Worm (Caenorhabditis elegans) whole organism, dauer: Measurements from ENCODE around the gene leo-1.
"Not testable (repeated sequence)": the region's sequence is repeated elsewhere in the genome, so short reads cannot be mapped to it uniquely, and the experiment has no call there.

ENCODE experiments used
- unc-62 ChIP-seq: sonication (generic microtip); optimal IDR thresholded peaks from 2 replicates; lab custom pipeline; 2017; ENCODE audit warnings: missing biosample characterization, missing genetic modification reagents, missing genetic modification characterization

The leo-1 gene

DNA sequence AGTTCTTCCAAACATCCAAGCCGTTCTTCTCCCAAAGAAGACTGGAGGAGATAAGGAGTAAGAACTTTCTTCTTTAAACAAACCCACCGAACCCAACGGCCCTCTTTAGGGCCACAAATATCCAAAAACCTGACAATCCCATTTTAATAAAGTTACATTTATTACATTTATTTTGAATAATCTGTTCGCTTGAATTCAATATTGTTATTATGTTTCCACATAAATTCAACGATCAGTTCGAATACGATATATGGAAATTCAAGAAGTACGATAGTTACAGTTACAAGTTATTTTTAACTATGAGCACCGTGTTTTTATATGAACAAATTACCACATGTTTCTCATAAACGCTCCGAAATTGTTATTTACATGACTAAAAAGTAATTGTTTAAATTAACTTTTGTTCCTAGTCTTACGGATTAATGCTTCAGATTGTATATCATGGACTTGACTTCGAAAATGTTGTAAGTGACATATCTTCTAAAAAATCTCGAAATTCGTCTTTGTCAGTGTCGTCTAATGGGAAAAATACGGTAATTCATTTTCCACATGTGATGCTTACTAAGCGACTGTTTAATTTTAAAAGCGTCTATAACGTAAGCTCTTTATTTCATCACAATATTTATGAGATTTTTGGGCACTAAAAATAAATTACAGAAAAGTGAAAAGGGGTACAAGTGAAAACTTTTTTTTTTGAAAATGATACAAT is 11.7 kb upstream of the leo-1 start:
- TF ChIP-seq unc-62 (GFP tag; lab: Kevin White, UChicago) = no peak

DNA sequence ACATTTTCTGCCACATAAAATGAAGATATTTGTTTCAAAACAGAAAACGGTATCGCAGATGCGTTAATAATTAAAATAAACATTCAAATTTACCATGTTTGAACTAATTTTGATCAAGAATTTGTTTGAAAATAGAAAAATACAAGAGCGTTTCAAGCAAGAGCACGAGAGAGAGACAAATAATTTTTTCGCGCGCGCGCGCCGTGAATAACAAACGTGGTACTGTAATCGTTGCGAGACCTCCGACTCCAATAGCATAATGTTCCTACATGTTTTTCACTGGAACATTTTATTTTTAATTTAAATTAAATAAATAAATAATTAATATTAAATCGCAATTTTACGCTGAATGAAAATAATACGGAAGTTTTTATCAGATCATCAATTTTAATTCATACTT is 7.9 kb upstream of the leo-1 start, which contains the start of gene F54E12.2:
F54E12.2 (minus strand) TSS at position 164 of the 400 bp plus-strand sequence.
- no peak for TF ChIP-seq unc-62 (GFP tag; lab: Kevin White, UChicago)

DNA sequence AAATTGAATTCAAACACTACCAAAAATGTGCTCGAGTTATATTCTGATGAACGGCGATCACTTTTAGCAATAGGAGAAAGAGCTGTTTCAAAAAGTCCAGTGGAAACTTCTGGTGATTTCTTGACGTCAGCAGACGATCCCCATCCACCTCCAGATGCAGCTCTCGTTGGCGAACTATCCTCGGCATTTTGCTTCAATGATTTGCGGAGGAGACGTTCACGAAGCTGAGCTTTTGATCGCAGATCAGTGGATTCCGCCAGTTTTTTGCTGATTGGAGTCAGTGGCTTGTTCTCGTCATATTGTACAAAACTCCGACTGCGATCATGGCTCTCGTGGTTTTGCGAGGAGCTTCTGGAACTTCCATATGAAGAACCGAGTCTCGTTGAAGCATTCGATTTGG is 7.0 kb upstream of the leo-1 start:
- TF ChIP-seq unc-62 (GFP tag; lab: Kevin White, UChicago) = no peak

DNA sequence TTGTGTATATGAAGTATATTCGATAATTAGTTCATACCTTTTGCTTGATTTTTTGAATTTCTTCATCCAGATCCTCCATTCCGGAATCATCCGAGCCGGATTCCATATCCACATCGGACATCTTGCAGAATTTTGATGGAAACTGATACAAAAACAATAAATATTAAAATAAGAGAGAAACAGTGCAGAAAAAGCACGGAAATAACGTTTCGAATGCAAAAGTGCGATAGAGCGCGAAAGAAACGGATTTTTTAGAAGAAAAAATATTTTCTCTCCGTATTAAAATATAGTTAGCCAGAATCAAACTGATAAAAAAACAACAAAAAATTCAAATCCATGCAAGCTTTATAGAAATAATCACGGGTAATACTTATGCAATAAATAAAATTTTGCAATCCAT is 3.6 kb upstream of the leo-1 start, which contains the start of gene sart-3:
sart-3 (minus strand) TSS at position 219 of the 400 bp plus-strand sequence.
- TF ChIP-seq unc-62 (GFP tag; lab: Kevin White, UChicago) = no peak

DNA sequence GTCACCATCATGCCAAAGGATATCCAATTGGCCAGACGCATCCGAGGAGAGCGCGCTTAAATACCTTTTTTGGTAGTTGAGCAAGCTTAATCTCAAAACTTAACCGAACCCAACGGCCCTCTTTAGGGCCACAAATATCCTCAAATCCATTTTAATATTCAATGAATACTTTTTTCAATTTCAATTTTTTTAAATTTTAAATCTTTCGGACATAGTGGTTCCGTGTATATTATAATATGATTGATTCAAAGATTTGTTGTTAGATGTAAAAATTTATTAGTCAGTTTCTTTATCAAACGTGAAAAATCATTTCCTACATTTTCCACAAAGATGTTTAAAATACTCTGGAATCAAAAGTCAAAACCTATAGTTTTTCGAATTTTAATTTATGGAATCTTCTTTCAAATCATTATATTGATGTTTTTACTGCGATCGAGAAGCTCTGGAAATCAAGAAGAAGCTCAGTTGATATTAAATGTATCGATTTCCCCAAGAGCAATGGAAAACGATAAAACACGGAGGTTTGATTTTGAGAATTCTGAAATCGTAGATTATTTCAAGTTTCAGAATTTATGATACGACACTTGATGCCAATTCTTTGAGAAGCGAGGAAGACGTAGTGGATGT is 2.1 kb downstream of the leo-1 start, which contains the start of gene B0035.21:
B0035.21 (plus strand) TSS at position 322 of the 627 bp plus-strand sequence.
- no peak for TF ChIP-seq unc-62 (GFP tag; lab: Kevin White, UChicago)

DNA sequence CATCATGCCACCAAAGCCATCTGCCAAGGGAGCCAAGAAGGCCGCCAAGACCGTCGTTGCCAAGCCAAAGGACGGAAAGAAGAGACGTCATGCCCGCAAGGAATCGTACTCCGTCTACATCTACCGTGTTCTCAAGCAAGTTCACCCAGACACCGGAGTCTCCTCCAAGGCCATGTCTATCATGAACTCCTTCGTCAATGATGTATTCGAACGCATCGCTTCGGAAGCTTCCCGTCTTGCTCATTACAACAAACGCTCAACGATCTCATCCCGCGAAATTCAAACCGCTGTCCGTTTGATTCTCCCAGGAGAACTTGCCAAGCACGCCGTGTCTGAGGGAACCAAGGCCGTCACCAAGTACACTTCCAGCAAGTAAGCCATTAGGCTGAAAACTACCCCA is 4.4 kb downstream of the leo-1 start, which contains the start of gene his-48:
his-48 (plus strand) TSS at position 5 of the 400 bp plus-strand sequence.
- not testable (repeated sequence) for TF ChIP-seq unc-62 (GFP tag; lab: Kevin White, UChicago)

DNA sequence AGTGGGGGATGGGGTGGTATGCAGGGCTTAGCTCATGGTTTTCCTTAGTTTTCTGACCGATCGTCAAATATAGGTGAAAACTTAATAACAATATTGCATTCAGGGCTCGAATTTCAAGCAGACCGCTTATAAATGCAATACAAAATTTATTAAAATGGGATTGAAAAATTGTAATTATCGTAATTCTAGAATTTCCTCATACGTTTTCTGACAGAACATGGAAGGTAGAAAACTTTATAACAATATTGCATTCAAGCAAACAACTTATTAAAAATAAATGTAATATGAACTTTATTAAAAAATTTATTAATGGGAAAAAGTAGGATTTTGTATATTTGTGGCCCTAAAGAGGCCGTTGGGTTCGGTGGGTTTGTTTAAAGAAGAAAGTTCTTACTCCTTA is 5.5 kb downstream of the leo-1 start:
- TF ChIP-seq unc-62 (GFP tag; lab: Kevin White, UChicago) = no peak

DNA sequence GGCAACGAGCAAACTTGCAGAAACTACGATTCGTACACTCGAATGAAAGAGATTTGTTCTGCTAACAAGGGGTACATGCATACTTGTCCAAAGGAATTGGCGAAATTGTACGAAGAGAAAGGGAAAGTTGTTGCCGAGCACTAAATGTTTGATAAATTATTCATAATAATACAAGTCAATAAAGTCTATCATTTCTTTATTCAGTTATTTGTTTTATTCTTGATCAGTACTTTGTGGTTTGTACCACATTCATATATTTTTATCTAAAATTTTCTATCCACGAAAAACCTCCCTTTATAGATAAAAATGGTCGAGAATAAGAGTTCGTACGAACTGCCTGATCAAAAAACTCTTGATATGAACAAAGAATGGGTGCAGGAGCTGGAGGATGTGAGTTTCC is 8.7 kb downstream of the leo-1 start, which contains the start of gene edg-1:
edg-1 (plus strand) TSS at position 301 of the 400 bp plus-strand sequence.
- no peak for TF ChIP-seq unc-62 (GFP tag; lab: Kevin White, UChicago)

DNA sequence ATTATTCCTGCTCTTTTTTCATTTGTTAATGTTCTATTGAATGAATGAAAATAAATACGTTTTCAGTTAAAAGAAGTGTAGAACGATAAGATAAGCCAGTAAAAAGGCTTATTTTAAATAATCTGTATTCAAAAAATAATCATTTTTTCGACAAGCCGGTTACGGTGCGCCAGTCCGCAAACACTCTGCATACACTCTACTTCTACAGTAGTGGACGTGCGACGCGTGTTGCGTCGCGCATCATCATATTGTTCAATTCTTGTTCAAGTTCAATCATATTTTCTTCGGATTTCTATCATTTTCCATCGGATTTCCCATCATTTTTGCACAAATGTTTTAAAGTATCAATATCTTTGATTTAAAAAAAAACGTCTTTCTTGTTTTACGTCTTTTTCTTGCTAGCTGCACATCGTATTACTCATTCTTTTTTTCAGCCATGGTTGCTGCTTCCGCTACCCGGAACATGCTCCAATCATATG is 9.2 kb downstream of the leo-1 start, which contains the start of gene B0035.18:
B0035.18 (plus strand) TSS at position 429 of the 479 bp plus-strand sequence.
- no peak for TF ChIP-seq unc-62 (GFP tag; lab: Kevin White, UChicago)

DNA sequence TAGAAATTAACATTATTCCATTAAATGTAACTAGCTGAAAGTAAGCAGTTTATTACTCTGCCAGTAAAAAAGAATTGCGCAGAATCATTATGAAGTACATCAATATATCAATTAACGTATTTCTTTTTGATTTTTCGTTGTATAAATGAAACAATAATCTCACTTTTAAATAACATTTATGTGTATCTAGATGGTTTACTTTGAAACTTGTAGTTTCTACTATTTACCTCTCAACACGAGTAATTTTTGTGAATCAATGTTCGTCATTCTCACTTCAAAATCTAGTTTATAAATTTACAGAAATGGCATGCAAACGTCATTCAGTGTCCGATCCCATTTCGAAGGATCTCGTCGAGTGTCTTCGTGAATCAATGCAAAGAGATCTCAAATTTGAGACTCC is 12.1 kb downstream of the leo-1 start, which contains the start of gene gspd-1:
gspd-1 (plus strand) TSS at position 301 of the 400 bp plus-strand sequence.
- TF ChIP-seq unc-62 (GFP tag; lab: Kevin White, UChicago) = no peak

DNA sequence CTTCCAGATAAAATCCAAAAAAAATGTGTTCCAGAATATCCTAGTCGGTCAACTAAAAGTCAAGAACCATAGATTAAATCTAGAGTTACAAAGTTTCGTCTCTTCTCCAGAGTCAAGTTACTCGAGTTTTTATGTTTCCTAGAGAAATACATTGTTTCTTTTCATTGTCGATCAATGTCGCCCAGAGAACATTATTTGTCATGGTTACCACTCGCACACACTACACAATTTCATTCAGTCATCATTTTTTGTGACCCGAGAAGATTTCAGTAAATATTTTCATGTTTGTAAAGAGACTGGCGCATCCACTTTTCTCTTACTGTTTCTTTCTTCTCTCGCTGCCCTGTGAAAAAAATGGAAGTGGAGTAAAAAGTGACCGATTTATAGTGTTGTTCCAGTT is 12.5 kb downstream of the leo-1 start:
- TF ChIP-seq unc-62 (GFP tag; lab: Kevin White, UChicago) = no peak

DNA sequence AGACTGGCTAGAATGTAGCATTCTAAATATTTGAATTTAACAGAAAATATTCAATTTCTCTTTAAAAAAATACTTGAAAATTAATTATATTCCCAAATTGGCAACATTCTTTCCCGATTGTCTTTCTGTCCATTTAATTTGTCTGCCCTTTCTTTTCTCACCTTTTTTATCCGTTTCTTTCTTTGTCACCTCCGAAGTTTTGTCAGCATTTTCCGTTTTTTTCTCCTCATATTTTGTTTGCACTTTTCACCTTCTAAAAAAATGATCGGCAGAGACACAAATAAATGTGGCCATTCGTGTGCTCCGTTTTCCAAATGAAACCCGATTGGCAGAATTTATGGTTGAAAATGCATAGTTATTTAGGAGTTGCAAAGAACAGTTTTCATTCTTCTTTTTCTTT is 13.1 kb downstream of the leo-1 start:
- TF ChIP-seq unc-62 (GFP tag; lab: Kevin White, UChicago) = no peak

DNA sequence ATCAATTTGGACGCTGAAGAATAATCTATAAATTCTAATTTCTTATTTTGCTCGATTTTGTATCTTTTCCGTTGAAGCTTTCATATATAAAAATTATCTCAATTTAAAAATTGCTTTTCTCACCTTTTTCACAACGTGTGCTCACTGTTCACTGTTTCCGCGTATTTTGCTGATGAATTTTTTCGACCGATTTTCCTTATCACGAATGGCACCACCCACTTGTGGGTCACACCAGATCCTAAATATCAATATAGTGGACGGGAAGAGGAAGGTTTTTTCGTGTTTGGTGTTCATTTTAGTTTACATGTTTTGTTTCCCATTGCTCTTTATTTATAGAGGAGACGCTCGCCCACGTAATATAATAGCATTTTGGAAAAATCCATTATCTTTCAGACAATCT is 13.5 kb downstream of the leo-1 start:
- no peak for TF ChIP-seq unc-62 (GFP tag; lab: Kevin White, UChicago)

DNA sequence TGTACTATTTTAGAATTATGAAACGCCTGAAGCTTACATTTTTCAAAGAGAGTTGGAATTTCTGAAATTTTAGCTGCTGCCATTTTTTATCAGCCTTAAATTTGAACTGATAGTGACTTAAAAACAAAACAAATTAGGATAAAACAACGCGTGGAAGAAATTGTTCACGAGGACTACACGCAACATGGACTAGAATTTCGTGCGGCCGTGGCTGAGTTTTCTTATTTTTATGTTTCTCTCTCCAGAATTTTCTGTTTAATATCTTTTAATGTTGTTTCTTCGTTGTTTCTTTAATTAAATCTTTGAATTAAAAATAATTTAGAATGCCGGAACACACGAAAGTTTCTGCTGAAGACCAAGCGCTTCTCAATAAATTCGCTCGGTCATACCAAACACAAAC is 14.3 kb downstream of the leo-1 start, which contains the start of the genes B0035.3, B0035.22 and pfd-4:
B0035.3 (minus strand) TSS at position 114 of the 400 bp plus-strand sequence.
B0035.22 (plus strand) TSS at position 269 of the 400 bp plus-strand sequence.
pfd-4 (plus strand) TSS at position 323 of the 400 bp plus-strand sequence.
- TF ChIP-seq unc-62 (GFP tag; lab: Kevin White, UChicago) = no peak

DNA sequence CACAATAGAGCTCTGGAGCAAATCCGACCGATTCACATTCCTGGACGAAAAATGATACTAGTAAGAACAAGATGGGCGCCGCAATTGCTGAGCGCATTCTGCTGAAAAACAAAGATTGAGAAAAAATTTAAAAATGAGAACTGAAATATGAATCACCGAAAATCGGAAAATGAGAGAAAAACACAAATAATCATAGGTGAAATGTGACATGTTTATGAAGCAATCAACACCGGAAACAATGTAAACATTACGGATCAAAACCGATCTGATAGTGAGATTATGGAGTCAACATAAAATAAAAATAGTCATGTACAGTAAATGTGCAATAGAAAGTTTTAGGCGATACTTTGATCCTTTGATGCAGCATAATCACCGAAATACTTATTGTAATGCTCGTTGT is 15.3 kb downstream of the leo-1 start, which contains the start of gene dnj-2:
dnj-2 (minus strand) TSS at position 101 of the 400 bp plus-strand sequence.
- TF ChIP-seq unc-62 (GFP tag; lab: Kevin White, UChicago) = no peak

DNA sequence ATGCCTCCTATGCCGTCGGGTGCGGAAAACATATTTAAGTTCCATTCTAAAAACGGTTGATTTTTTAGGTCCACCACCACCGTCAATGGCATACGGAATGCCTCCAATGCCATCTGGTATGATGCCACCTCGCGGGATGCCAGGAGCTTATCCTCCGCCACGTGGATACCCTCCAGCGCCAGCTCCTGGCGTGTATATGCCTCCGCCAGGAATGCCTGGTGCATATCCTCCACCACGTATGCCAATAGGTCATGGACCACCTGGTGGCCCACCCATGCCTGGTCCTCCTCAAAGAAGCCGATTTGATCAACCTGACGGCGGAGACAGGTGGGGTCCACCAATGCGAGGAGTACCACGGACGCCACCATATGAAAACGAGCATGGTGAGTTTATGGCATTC is 17.7 kb downstream of the leo-1 start:
- no peak for TF ChIP-seq unc-62 (GFP tag; lab: Kevin White, UChicago)
